Fruit fly (Drosophila melanogaster): ENCODE data around the gene KrT95D.

KrT95D gene

DNA sequence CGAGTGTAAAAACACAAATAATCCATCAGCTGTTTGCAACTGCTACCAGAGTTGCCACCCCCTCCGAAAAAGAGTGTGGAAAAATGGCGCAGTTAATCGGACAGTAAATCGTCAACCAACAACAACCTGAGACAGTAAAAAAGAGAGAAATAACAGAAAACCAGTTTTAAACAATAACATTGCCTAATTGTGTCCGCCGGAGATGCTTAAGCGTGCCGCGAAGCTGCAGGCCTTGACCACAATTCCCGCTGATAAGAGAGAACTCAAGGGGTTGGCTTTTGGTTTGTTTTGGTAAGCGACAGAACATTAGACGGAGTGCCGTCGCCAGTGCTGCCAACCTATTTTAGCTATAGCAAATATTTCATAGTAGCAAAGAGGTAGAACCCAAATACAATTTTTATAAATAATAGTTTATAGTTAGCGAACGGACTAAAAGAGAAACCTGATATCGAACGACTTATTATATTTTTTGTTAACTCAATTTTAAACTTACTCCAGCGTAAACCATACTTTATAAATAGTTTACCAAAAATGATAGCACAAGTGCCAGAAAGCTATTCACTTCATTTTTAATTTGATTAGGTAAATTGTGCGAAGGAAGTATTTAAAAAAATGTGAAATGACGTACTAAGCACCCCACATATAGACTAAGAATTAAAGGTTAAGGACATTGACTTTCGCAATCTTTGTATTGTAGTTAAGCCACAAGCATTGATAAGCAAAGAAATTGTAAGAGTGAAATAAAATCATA is 19.2 kb upstream of the KrT95D start, which contains the start of the genes Atg6 and Pisd:
Gene Atg6 (minus strand): TSS at position 93 of the 751 bp plus-strand sequence.
Gene Pisd (plus strand): TSS at position 94 of the 751 bp plus-strand sequence.
- TF ChIP-seq Ssrp (tag; optimal IDR thresholded peaks at IDR 0.05): no peak
- no peak for TF ChIP-seq prd (optimal IDR thresholded peaks at IDR 0.05)
- TF ChIP-seq prd (GFP tag; IDR thresholded peaks at IDR 0.05): peak; percentile 42; the same call in 1 of the 3 replicates
- no peak; the same call in 1 of the 2 replicates for TF ChIP-seq tna (GFP tag; IDR thresholded peaks at IDR 0.05; ENCODE audit: partially characterized antibody)
- TF ChIP-seq chm (GFP tag; IDR thresholded peaks at IDR 0.05): peak; percentile 67; the same call in 1 of the 2 replicates
- TF ChIP-seq tup (GFP tag; optimal IDR thresholded peaks at IDR 0.05): no peak
- no peak for TF ChIP-seq Opbp (GFP tag; IDR thresholded peaks at IDR 0.05; ENCODE audit: partially characterized antibody)
- no peak for TF ChIP-seq gsb (GFP tag; IDR thresholded peaks at IDR 0.05)
- TF ChIP-seq unc-4 (GFP tag; IDR thresholded peaks at IDR 0.05; ENCODE audit: partially characterized antibody): peak; percentile 40; the same call in 1 of the 2 replicates
- TF ChIP-seq CG10267 (tag; optimal IDR thresholded peaks at IDR 0.05): peak; percentile 65
- no peak for TF ChIP-seq sima (GFP tag; optimal IDR thresholded peaks at IDR 0.05)
- TF ChIP-seq CG2678 (tag; optimal IDR thresholded peaks at IDR 0.05): peak; percentile 37
- peak; percentile 13 for TF ChIP-seq gsb-n (tag; optimal IDR thresholded peaks at IDR 0.05)
- peak; percentile 12 for TF ChIP-seq nmo (GFP tag; optimal IDR thresholded peaks at IDR 0.05)
- peak in 1 of 2 experiments; percentile 7 for TF ChIP-seq Trl (optimal IDR thresholded peaks at IDR 0.05)
- peak; percentile 1 for TF ChIP-seq Trl (GFP tag; optimal IDR thresholded peaks at IDR 0.05)
- no peak for TF ChIP-seq CG11723 (GFP tag; optimal IDR thresholded peaks at IDR 0.05)
- peak; percentile 51; the same call in 1 of the 2 replicates for TF ChIP-seq amos (GFP tag; IDR thresholded peaks at IDR 0.05; ENCODE audit: partially characterized antibody)
- no peak for TF ChIP-seq sens-2 (GFP tag; IDR thresholded peaks at IDR 0.05)
- TF ChIP-seq CG31388 (GFP tag; optimal IDR thresholded peaks at IDR 0.05): no peak
- TF ChIP-seq dpn (GFP tag; optimal IDR thresholded peaks at IDR 0.05): no peak
- no peak for TF ChIP-seq mld (GFP tag; IDR thresholded peaks at IDR 0.05; ENCODE audit: partially characterized antibody)
- TF ChIP-seq dmrt99B (tag; optimal IDR thresholded peaks at IDR 0.05): no peak
- TF ChIP-seq CG13424 (tag; optimal IDR thresholded peaks at IDR 0.05): peak; percentile 28
- TF ChIP-seq danr (GFP tag; IDR thresholded peaks at IDR 0.05): no peak
- TF ChIP-seq sim (GFP tag; IDR thresholded peaks at IDR 0.05): no peak
- 0 out of 3 replicates have a peak, but pooled peaks have one; percentile 19 for TF ChIP-seq Optix (GFP tag; IDR thresholded peaks at IDR 0.05)
- TF ChIP-seq schlank (tag; optimal IDR thresholded peaks at IDR 0.05): no peak
- TF ChIP-seq CG11398 (GFP tag; optimal IDR thresholded peaks at IDR 0.05): no peak
- TF ChIP-seq CG2129 (GFP tag; IDR thresholded peaks at IDR 0.05; ENCODE audit: partially characterized antibody): peak; percentile 20; the same call in 1 of the 2 replicates
- TF ChIP-seq pan (optimal IDR thresholded peaks at IDR 0.05): no peak
- TF ChIP-seq pan (GFP tag; optimal IDR thresholded peaks at IDR 0.05 in 1 of 2, IDR thresholded peaks at IDR 0.05 in 1 of 2): no peak
- TF ChIP-seq Antp (GFP tag; optimal IDR thresholded peaks at IDR 0.05): peak; percentile 30
- TF ChIP-seq CG11085 (GFP tag; IDR thresholded peaks at IDR 0.05): no peak
- peak; percentile 22 for TF ChIP-seq nerfin-1 (tag; optimal IDR thresholded peaks at IDR 0.05)
- no peak for TF ChIP-seq CG4404 (GFP tag; IDR thresholded peaks at IDR 0.05)
- no peak for TF ChIP-seq CG6175 (GFP tag; IDR thresholded peaks at IDR 0.05)
- no peak for TF ChIP-seq Atf3 (GFP tag; optimal IDR thresholded peaks at IDR 0.05)
- TF ChIP-seq Gsc (GFP tag; IDR thresholded peaks at IDR 0.05): no peak
- peak; percentile 8 for TF ChIP-seq Deaf1 (tag; optimal IDR thresholded peaks at IDR 0.05)
- no peak for TF ChIP-seq slou (GFP tag; optimal IDR thresholded peaks at IDR 0.05)
- TF ChIP-seq Meics (GFP tag; optimal IDR thresholded peaks at IDR 0.05): no peak
- TF ChIP-seq Dip2 (GFP tag; IDR thresholded peaks at IDR 0.05): no peak
- TF ChIP-seq oc (tag; optimal IDR thresholded peaks at IDR 0.05): peak; percentile 77
- peak; percentile 16 for TF ChIP-seq CG15601 (tag; optimal IDR thresholded peaks at IDR 0.05)
- no peak for TF ChIP-seq CG1233 (GFP tag; optimal IDR thresholded peaks at IDR 0.05)
- no peak for TF ChIP-seq fd102C (GFP tag; optimal IDR thresholded peaks at IDR 0.05)
- TF ChIP-seq CG14710 (tag; optimal IDR thresholded peaks at IDR 0.05): peak; percentile 48
- TF ChIP-seq chif (GFP tag; optimal IDR thresholded peaks at IDR 0.05): no peak

Measured in whole organism, embryonic.